Worm (Caenorhabditis elegans): ENCODE results near the gene math-1.
"Not testable (repeated sequence)": the region's sequence is repeated elsewhere in the genome, so short reads cannot be mapped to it uniquely, and the experiment has no call there.

ce11 chrII:2000720-2001119 is 45.7 kb downstream of the math-1 start, which contains the start of gene ceh-84:
- TF ChIP-seq ama-1 (optimal IDR thresholded peaks at IDR 0.05); lsy-2 (tag; optimal IDR thresholded peaks at IDR 0.05): not testable (repeated sequence)

Measured in whole organism, L4 larva.